Fruit fly (Drosophila melanogaster): Measurements from ENCODE around the gene ppk31.

ppk31 gene

DNA sequence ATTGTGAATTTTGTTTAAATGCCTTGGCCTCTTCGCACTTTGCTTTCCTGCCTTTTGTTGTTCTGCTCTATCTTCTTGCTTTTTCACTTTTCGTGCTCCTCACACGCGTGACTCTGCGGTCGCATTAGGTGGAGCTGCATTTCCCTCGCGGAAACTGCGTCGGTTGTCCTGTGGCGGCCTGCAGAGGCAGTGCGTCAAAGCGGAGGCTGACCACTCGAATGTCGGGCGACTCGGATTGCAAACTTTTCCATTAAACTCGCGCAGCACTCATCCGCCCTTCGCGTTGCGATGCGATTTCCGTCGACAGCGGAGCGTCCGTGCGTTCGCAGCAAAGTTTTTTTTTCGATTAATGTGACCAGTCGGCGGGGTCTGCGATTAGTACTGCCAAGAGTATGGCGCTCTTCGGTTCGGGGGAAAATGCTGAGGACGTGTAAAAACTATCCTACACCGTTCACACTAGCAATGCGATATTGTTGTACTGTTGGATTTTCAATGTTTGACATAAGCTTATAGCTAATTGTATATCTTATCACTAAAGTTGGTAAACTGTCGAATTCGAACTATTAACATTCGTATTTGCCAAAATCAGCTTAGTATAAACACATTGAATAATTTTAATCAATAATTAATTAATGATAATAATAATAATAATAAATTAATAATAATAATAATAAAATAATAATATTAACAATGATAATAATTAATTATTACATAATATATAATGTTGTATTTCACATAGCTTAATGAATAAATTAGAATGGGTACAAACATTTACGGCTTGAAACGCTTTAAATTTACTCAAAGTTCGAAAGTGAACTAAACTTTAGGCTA is 12.0 kb upstream of the ppk31 start, which contains the start of gene CG6051 (continued):
- TF ChIP-seq oc (tag; optimal IDR thresholded peaks at IDR 0.05) = peak; percentile 45
- TF ChIP-seq maf-S (GFP tag; optimal IDR thresholded peaks at IDR 0.05) = no peak
- TF ChIP-seq CG7745 (tag; optimal IDR thresholded peaks at IDR 0.05) = no peak
- TF ChIP-seq psq (GFP tag; optimal IDR thresholded peaks at IDR 0.05) = no peak
- no peak for TF ChIP-seq otp (GFP tag; IDR thresholded peaks at IDR 0.05)
- peak; percentile 33 for TF ChIP-seq ATbp (GFP tag; optimal IDR thresholded peaks at IDR 0.05)
- TF ChIP-seq Dip3 (GFP tag; optimal IDR thresholded peaks at IDR 0.05) = peak; percentile 43
- no peak for TF ChIP-seq CG17186 (GFP tag; optimal IDR thresholded peaks at IDR 0.05)
- peak; percentile 16 for TF ChIP-seq CG18764 (GFP tag; optimal IDR thresholded peaks at IDR 0.05)
- TF ChIP-seq CG13296 (GFP tag; optimal IDR thresholded peaks at IDR 0.05) = peak; percentile 46
- peak; percentile 25 for TF ChIP-seq stwl (tag; optimal IDR thresholded peaks at IDR 0.05)
- TF ChIP-seq CG11085 (GFP tag; IDR thresholded peaks at IDR 0.05) = no peak
- TF ChIP-seq gro (GFP tag; optimal IDR thresholded peaks at IDR 0.05) = peak; percentile 66
- peak; percentile 13 for TF ChIP-seq kay (GFP tag; optimal IDR thresholded peaks at IDR 0.05)
- TF ChIP-seq Hr3 (GFP tag; optimal IDR thresholded peaks at IDR 0.05) = peak; percentile 54
- peak; percentile 7 for TF ChIP-seq CG17385 (GFP tag; optimal IDR thresholded peaks at IDR 0.05)
- peak; percentile 58 for TF ChIP-seq CG10431 (GFP tag; optimal IDR thresholded peaks at IDR 0.05)
- peak; percentile 18 for TF ChIP-seq CG18476 (GFP tag; optimal IDR thresholded peaks at IDR 0.05)
- peak; percentile 41 for TF ChIP-seq nau (GFP tag; optimal IDR thresholded peaks at IDR 0.05)
- TF ChIP-seq Jarid2 (GFP tag; optimal IDR thresholded peaks at IDR 0.05) = peak; percentile 94
- TF ChIP-seq CG15011 (GFP tag; optimal IDR thresholded peaks at IDR 0.05) = no peak
- TF ChIP-seq bsh (GFP tag; optimal IDR thresholded peaks at IDR 0.05) = peak in 1 of 2 experiments; percentile 47
- no peak for TF ChIP-seq CG7963 (GFP tag; IDR thresholded peaks at IDR 0.05; ENCODE audit: partially characterized antibody)
- peak; percentile 45 for TF ChIP-seq CG1602 (GFP tag; optimal IDR thresholded peaks at IDR 0.05)
- TF ChIP-seq toy (GFP tag; IDR thresholded peaks at IDR 0.05) = no peak
- no peak for TF ChIP-seq pros (GFP tag; optimal IDR thresholded peaks at IDR 0.05)
- TF ChIP-seq Dad (GFP tag; optimal IDR thresholded peaks at IDR 0.05) = peak; percentile 15
- TF ChIP-seq CG1024 (GFP tag; IDR thresholded peaks at IDR 0.05) = no peak
- TF ChIP-seq vfl (GFP tag; optimal IDR thresholded peaks at IDR 0.05) = peak; percentile 2
- TF ChIP-seq Atf-2 (GFP tag; optimal IDR thresholded peaks at IDR 0.05) = peak; percentile 41
- peak; percentile 69 for TF ChIP-seq CG9817 (tag; optimal IDR thresholded peaks at IDR 0.05)
- TF ChIP-seq TFAM (GFP tag; optimal IDR thresholded peaks at IDR 0.05) = no peak
- TF ChIP-seq CG6683 (GFP tag; optimal IDR thresholded peaks at IDR 0.05) = no peak
- peak; percentile 40 for TF ChIP-seq tup (GFP tag; optimal IDR thresholded peaks at IDR 0.05)
- no peak for TF ChIP-seq CG12236 (GFP tag; optimal IDR thresholded peaks at IDR 0.05)
- TF ChIP-seq CG14014 (GFP tag; IDR thresholded peaks at IDR 0.05) = no peak
- TF ChIP-seq Neu2 (GFP tag; optimal IDR thresholded peaks at IDR 0.05; ENCODE audit: borderline replicate concordance) = peak; percentile 19
- TF ChIP-seq CG15269 (tag; optimal IDR thresholded peaks at IDR 0.05) = peak; percentile 71
- peak; percentile 81 for TF ChIP-seq D (optimal IDR thresholded peaks at IDR 0.05)
- TF ChIP-seq D (GFP tag; optimal IDR thresholded peaks at IDR 0.05) = no peak
- peak; percentile 53 for TF ChIP-seq pzg (GFP tag; optimal IDR thresholded peaks at IDR 0.05)
- TF ChIP-seq BtbVII (GFP tag; optimal IDR thresholded peaks at IDR 0.05) = peak; percentile 54
- TF ChIP-seq Hey (tag; optimal IDR thresholded peaks at IDR 0.05) = peak; percentile 46
- TF ChIP-seq CG1832 (GFP tag; optimal IDR thresholded peaks at IDR 0.05) = peak; percentile 3
- peak; percentile 59 for TF ChIP-seq Hand (GFP tag; optimal IDR thresholded peaks at IDR 0.05)
- TF ChIP-seq CG9727 (GFP tag; optimal IDR thresholded peaks at IDR 0.05) = peak; percentile 30
- peak; percentile 83 for TF ChIP-seq MESR4 (GFP tag; optimal IDR thresholded peaks at IDR 0.05)
- TF ChIP-seq Scr (GFP tag; IDR thresholded peaks at IDR 0.05; ENCODE audit: partially characterized antibody) = no peak
